Worm (Caenorhabditis elegans) whole organism, L1 larva: Measurements from ENCODE around the gene enri-1.

Experiments used
- alr-1 ChIP-seq: fragments of 200-800 bp; sonication (Bioruptor generic); optimal IDR thresholded peaks from 2 replicates; lab custom pipeline; 2018; ENCODE audit warnings: borderline replicate concordance, mild to moderate bottlenecking, missing genetic modification characterization, missing compliant biosample characterization
- fkh-10 ChIP-seq: sonication (generic microtip); optimal IDR thresholded peaks from 2 replicates; lab custom pipeline; 2017; ENCODE audit warnings: missing biosample characterization, missing genetic modification reagents, missing genetic modification characterization
- lin-13 ChIP-seq: fragments of 150-350 bp; optimal IDR thresholded peaks from 2 replicates; lab custom pipeline; 2014; ENCODE audit warnings: missing biosample characterization, missing genetic modification reagents, missing genetic modification characterization
- mep-1 ChIP-seq: fragments of 150-350 bp; optimal IDR thresholded peaks from 2 replicates; lab custom pipeline; 2014; ENCODE audit warnings: missing biosample characterization, missing genetic modification characterization
- nhr-237 ChIP-seq: fragments of 150-350 bp; optimal IDR thresholded peaks from 2 replicates; lab custom pipeline; 2014; ENCODE audit warnings: missing biosample characterization, missing genetic modification characterization
- pag-3 ChIP-seq: sonication (generic microtip); optimal IDR thresholded peaks from 2 replicates; lab custom pipeline; 2017; ENCODE audit warnings: missing genetic modification characterization, mild to moderate bottlenecking, missing compliant biosample characterization, antibody characterized with exemption, borderline replicate concordance; ENCODE audit not compliant: insufficient read depth
- unc-130 ChIP-seq: fragments of 150-350 bp; optimal IDR thresholded peaks from 2 replicates; lab custom pipeline; 2017; ENCODE audit warnings: missing biosample characterization, missing genetic modification characterization, inconsistent platforms

- TF ChIP-seq lin-13 (GFP tag; lab: Kevin White, UChicago) = no peak
- no peak for TF ChIP-seq mep-1
- TF ChIP-seq alr-1 (tag; lab: Kevin White, UChicago) = no peak
- TF ChIP-seq fkh-10 (GFP tag; lab: Kevin White, UChicago) = no peak
- TF ChIP-seq pag-3 (tag; lab: Kevin White, UChicago) = no peak
- TF ChIP-seq unc-130 (tag; lab: Kevin White, UChicago) = no peak
- TF ChIP-seq nhr-237 (tag; lab: Kevin White, UChicago) = no peak
Observed at ce11 chrII:2368956-2369355, 27.5 kb upstream of the enri-1 start, which contains the start of gene hpo-25.
